Worm (Caenorhabditis elegans): ENCODE data around the gene ZK418.10.

The ZK418.10 gene

ce11 chrIII:7116615-7117252 lies 26.2 kb upstream of the ZK418.10 start (continued):
- peak; percentile 2 for TF ChIP-seq egl-13 (tag; optimal IDR thresholded peaks at IDR 0.05)
- TF ChIP-seq elt-3 (tag; optimal IDR thresholded peaks at IDR 0.05) = peak in 3 of 6 experiments; percentile 12 to 40 (median 14)
- TF ChIP-seq nhr-237 (tag; optimal IDR thresholded peaks at IDR 0.05) = no peak
- TF ChIP-seq xbp-1 (tag; optimal IDR thresholded peaks at IDR 0.05) = peak; percentile 50
- peak; percentile 67 to 75 for TF ChIP-seq efl-1 (optimal IDR thresholded peaks at IDR 0.05)
- TF ChIP-seq efl-1 (GFP tag; optimal IDR thresholded peaks at IDR 0.05 in 1 of 2) = peak; percentile 39 to 93
- TF ChIP-seq lin-14 (GFP tag; optimal IDR thresholded peaks at IDR 0.05) = peak; percentile 90
- no peak for TF ChIP-seq unc-30 (tag; optimal IDR thresholded peaks at IDR 0.05)
- TF ChIP-seq isw-1 (GFP tag; IDR thresholded peaks at IDR 0.05) = no peak
- TF ChIP-seq unc-86 (tag; optimal IDR thresholded peaks at IDR 0.05) = no peak
- TF ChIP-seq nhr-85 (tag) = peak; percentile 95
- TF ChIP-seq ztf-11 (tag; optimal IDR thresholded peaks at IDR 0.05) = no peak
- no peak for TF ChIP-seq alr-1 (tag; optimal IDR thresholded peaks at IDR 0.05; ENCODE audit: borderline replicate concordance)
- no peak for TF ChIP-seq pqm-1 (tag; optimal IDR thresholded peaks at IDR 0.05)
- no peak for TF ChIP-seq vab-15 (tag; optimal IDR thresholded peaks at IDR 0.05)
- TF ChIP-seq egl-27 (tag; optimal IDR thresholded peaks at IDR 0.05) = peak; percentile 72 to 78
- TF ChIP-seq elt-2 (tag; optimal IDR thresholded peaks at IDR 0.05) = peak; percentile 26
- TF ChIP-seq nhr-28 (tag; optimal IDR thresholded peaks at IDR 0.05) = no peak
- no peak for TF ChIP-seq ceh-90 (tag; optimal IDR thresholded peaks at IDR 0.05)
- no peak for TF ChIP-seq zip-4 (GFP tag; optimal IDR thresholded peaks at IDR 0.05)
- TF ChIP-seq ceh-88 (GFP tag; IDR thresholded peaks at IDR 0.05) = no peak
- peak; percentile 43 for TF ChIP-seq ztf-4 (tag; optimal IDR thresholded peaks at IDR 0.05)
- no peak for TF ChIP-seq C04F5.9 (tag; optimal IDR thresholded peaks at IDR 0.05)
- no peak for TF ChIP-seq hlh-4 (tag; optimal IDR thresholded peaks at IDR 0.05)
- TF ChIP-seq zag-1 (tag; optimal IDR thresholded peaks at IDR 0.05) = no peak
- TF ChIP-seq tbx-2 (tag; optimal IDR thresholded peaks at IDR 0.05) = peak; percentile 55
- TF ChIP-seq lin-35 (GFP tag; optimal IDR thresholded peaks at IDR 0.05) = peak; percentile 44 to 73
- no peak for TF ChIP-seq sptf-1 (tag; optimal IDR thresholded peaks at IDR 0.05)
- TF ChIP-seq nhr-47 (tag; optimal IDR thresholded peaks at IDR 0.05) = peak; percentile 75
- no peak for TF ChIP-seq nhr-84 (tag; optimal IDR thresholded peaks at IDR 0.05)
- TF ChIP-seq lir-3 (tag; optimal IDR thresholded peaks at IDR 0.05; ENCODE audit: poor library complexity) = peak; percentile 60
- TF ChIP-seq nhr-77 (tag; optimal IDR thresholded peaks at IDR 0.05) = peak; percentile 74
- no peak for TF ChIP-seq ceh-63 (GFP tag; optimal IDR thresholded peaks at IDR 0.05)
- no peak for TF ChIP-seq lin-15B (tag; optimal IDR thresholded peaks at IDR 0.05)
- no peak for TF ChIP-seq aha-1 (tag; optimal IDR thresholded peaks at IDR 0.05)
- peak; percentile 77 for TF ChIP-seq mep-1 (tag; optimal IDR thresholded peaks at IDR 0.05)
- peak; percentile 13 to 61 (median 29) for TF ChIP-seq dpl-1 (GFP tag; optimal IDR thresholded peaks at IDR 0.05)
- peak; percentile 63 for TF ChIP-seq nhr-90 (tag; optimal IDR thresholded peaks at IDR 0.05; ENCODE audit: poor library complexity)
- peak; percentile 88 for TF ChIP-seq snu-23 (GFP tag; optimal IDR thresholded peaks at IDR 0.05)
- TF ChIP-seq aly-2 (tag; optimal IDR thresholded peaks at IDR 0.05) = peak; percentile 68
- no peak for TF ChIP-seq mab-9 (GFP tag; IDR thresholded peaks at IDR 0.05)
- peak; percentile 61 for TF ChIP-seq skn-1 (tag; optimal IDR thresholded peaks at IDR 0.05)
- TF ChIP-seq C34B4.2 (tag; optimal IDR thresholded peaks at IDR 0.05) = no peak
- peak; percentile 55 for TF ChIP-seq nhr-11 (tag; optimal IDR thresholded peaks at IDR 0.05)
- TF ChIP-seq fkh-4 (tag; optimal IDR thresholded peaks at IDR 0.05; ENCODE audit: borderline replicate concordance) = no peak
